Fruit fly (Drosophila melanogaster) whole organism, embryonic: Measurements from ENCODE around the gene CG11294.

ENCODE experiments used
- CG13123 ChIP-seq: fragments of 200-800 bp; sonication (Bioruptor generic); optimal IDR thresholded peaks from 2 replicates; lab custom pipeline; 2016; ENCODE audit warnings: missing biosample characterization, missing genetic modification characterization
- NC2β ChIP-seq: fragments of 200-800 bp; sonication (Bioruptor generic); optimal IDR thresholded peaks from 2 replicates; lab custom pipeline; 2016; ENCODE audit warnings: missing biosample characterization, missing genetic modification characterization
- az2 ChIP-seq: fragments of 200-800 bp; sonication (Bioruptor generic); optimal IDR thresholded peaks from 3 replicates; lab custom pipeline; 2016; ENCODE audit warnings: missing biosample characterization, missing genetic modification characterization
- fd3F ChIP-seq: fragments of 200-800 bp; sonication (Bioruptor generic); optimal IDR thresholded peaks from 2 replicates; lab custom pipeline; 2018; ENCODE audit warnings: missing biosample characterization, mild to moderate bottlenecking, missing genetic modification characterization, moderate library complexity

DNA sequence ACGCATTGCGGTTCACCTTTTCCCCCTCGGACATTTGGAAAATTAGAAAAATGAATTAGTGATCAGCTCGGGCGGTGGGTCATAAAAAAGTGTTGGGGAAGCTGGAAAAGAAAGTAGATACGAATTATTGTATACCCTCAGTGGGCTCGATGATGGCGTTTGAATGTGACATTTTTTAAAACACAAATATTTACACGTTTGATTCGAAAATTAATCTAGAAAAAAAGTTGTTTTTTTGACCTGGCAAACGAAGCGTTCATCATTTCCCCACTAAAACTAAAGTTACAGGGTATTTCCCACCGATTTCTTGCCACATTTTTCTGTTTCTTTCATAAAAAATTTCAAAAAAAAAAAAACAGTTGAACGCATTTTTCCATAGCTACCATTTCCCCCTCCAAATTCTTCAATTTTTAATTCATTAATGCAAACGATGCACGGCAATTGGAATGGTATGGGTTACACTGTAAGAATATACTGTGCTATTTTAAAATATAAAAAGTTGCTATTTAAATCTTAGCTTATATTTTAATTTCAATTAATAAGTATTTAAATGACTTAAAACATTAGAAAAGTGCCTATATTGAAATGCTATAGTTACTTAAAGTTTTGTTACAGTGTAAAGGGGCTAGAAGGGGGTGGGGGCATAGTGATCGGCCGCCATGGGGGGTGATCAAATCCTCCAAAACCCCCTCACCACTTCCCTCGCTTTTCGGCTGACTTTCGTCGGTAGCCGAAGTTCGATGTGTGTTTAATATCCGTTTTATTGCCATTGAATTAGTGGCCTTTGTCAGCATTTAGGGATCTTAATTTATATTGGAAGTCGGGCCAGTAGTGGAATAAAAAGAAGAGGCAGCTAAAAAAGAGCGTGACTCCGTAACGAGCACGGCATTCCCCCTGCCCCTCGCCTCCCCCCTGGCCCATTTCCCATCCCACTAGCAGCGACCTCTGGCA is 21.8 kb downstream of the CG11294 start:
- TF ChIP-seq fd3F (GFP tag; lab: Kevin White, UChicago) (no peak), NC2β (GFP tag; lab: Kevin White, UChicago) (no peak), CG13123 (GFP tag; lab: Kevin White, UChicago) (no peak), az2 (GFP tag; lab: Kevin White, UChicago) (peak; percentile 27)
